Fruit fly (Drosophila melanogaster) S2 (cell line): Measurements from ENCODE around the gene gkt.
"Not testable (repeated sequence)": the region's sequence is repeated elsewhere in the genome, so short reads cannot be mapped to it uniquely, and the experiment has no call there.

Experiments used
- CG8478 ChIP-seq: fragments of >200 bp; optimal IDR thresholded peaks from 2 replicates; lab custom pipeline; 2018
- CTCF ChIP-seq, 2 experiments: fragments of >200 bp; optimal IDR thresholded peaks; 2 replicates each; lab custom pipeline; 2018

gkt gene

dm6 chr2L:3144709-3145108 is 15.0 kb upstream of the gkt start, which contains the start of gene toc:
Gene toc, minus strand, starts transcription at chr2L:3144786.
- TF ChIP-seq CTCF (optimal IDR thresholded peaks at IDR 0.05; lab: Kevin White, UChicago) = peak; percentile 40 to 41
- no peak for TF ChIP-seq CG8478

dm6 chr2L:3145470-3145869 is 14.3 kb upstream of the gkt start, which contains the start of gene ND-B14.5B:
Gene ND-B14.5B, minus strand, starts transcription at chr2L:3145848.
- no peak for TF ChIP-seq CG8478
- no peak for TF ChIP-seq CTCF (optimal IDR thresholded peaks at IDR 0.05; lab: Kevin White, UChicago)

dm6 chr2L:3145897-3146296 is 13.9 kb upstream of the gkt start:
- TF ChIP-seq CTCF (optimal IDR thresholded peaks at IDR 0.05; lab: Kevin White, UChicago) (no peak), CG8478 (no peak)

- no peak for TF ChIP-seq CG8478
- no peak for TF ChIP-seq CTCF (optimal IDR thresholded peaks at IDR 0.05; lab: Kevin White, UChicago)
These were observed 10.7 kb upstream of the gkt start for dm6 chr2L:3148959-3149591.

- TF ChIP-seq CG8478 = no peak
- no peak for TF ChIP-seq CTCF (optimal IDR thresholded peaks at IDR 0.05; lab: Kevin White, UChicago)
These were observed 8.1 kb upstream of the gkt start for dm6 chr2L:3151657-3152056.

dm6 chr2L:3152696-3153613 is 6.8 kb upstream of the gkt start:
- TF ChIP-seq CG8478 (no peak), CTCF (optimal IDR thresholded peaks at IDR 0.05; lab: Kevin White, UChicago) (no peak)

dm6 chr2L:3154749-3155148 is 5.0 kb upstream of the gkt start:
- no peak for TF ChIP-seq CTCF (optimal IDR thresholded peaks at IDR 0.05; lab: Kevin White, UChicago)
- no peak for TF ChIP-seq CG8478

dm6 chr2L:3155804-3156203 is 3.9 kb upstream of the gkt start:
- TF ChIP-seq CG8478 = no peak
- TF ChIP-seq CTCF (optimal IDR thresholded peaks at IDR 0.05; lab: Kevin White, UChicago) = no peak

- TF ChIP-seq CTCF (optimal IDR thresholded peaks at IDR 0.05; lab: Kevin White, UChicago) = no peak
- no peak for TF ChIP-seq CG8478
These were observed 1.3 kb upstream of the gkt start for dm6 chr2L:3158260-3159072.

dm6 chr2L:3163490-3163889 is 3.7 kb downstream of the gkt start, which contains the start of gene Hydr2:
Gene Hydr2, plus strand, starts transcription at chr2L:3163645.
- TF ChIP-seq CTCF (optimal IDR thresholded peaks at IDR 0.05; lab: Kevin White, UChicago); CG8478: not testable (repeated sequence)

- TF ChIP-seq CG8478 = no peak
- TF ChIP-seq CTCF (optimal IDR thresholded peaks at IDR 0.05; lab: Kevin White, UChicago) = no peak
These were observed 4.7 kb downstream of the gkt start for dm6 chr2L:3164257-3165021.

- TF ChIP-seq CG8478 (no peak), CTCF (optimal IDR thresholded peaks at IDR 0.05; lab: Kevin White, UChicago) (no peak)
These were observed 5.4 kb downstream of the gkt start for dm6 chr2L:3165022-3165647.

dm6 chr2L:3166710-3167109 is 7.0 kb downstream of the gkt start:
- TF ChIP-seq CTCF (optimal IDR thresholded peaks at IDR 0.05; lab: Kevin White, UChicago) (no peak), CG8478 (no peak)

dm6 chr2L:3170949-3171579 is 11.3 kb downstream of the gkt start, which contains the start of gene CG44002:
Gene CG44002, minus strand, starts transcription at chr2L:3171092.
- TF ChIP-seq CG8478 = no peak
- TF ChIP-seq CTCF (optimal IDR thresholded peaks at IDR 0.05; lab: Kevin White, UChicago) = no peak
